Worm (Caenorhabditis elegans): ENCODE data around the gene kbp-2.

ce11 chrIII:4883429-4883828, 20.3 kb downstream of the kbp-2 start, which contains the start of gene clec-5:
- TF ChIP-seq egl-27 (tag; optimal IDR thresholded peaks at IDR 0.05) (no peak), lin-13 (GFP tag; optimal IDR thresholded peaks at IDR 0.05) (no peak)
